Worm (Caenorhabditis elegans) whole organism, L1 larva: ENCODE measurements around the gene T25B9.4.

Source experiments
- F16B12.6 ChIP-seq: fragments of 150-350 bp; optimal IDR thresholded peaks from 2 replicates; lab custom pipeline; 2014; ENCODE audit warnings: missing biosample characterization, missing genetic modification characterization
- aha-1 ChIP-seq: fragments of 150-350 bp; optimal IDR thresholded peaks from 2 replicates; lab custom pipeline; 2014; ENCODE audit warnings: missing biosample characterization, missing genetic modification characterization
- alr-1 ChIP-seq: fragments of 200-800 bp; sonication (Bioruptor generic); optimal IDR thresholded peaks from 2 replicates; lab custom pipeline; 2018; ENCODE audit warnings: borderline replicate concordance, mild to moderate bottlenecking, missing genetic modification characterization, missing compliant biosample characterization
- aly-2 ChIP-seq: fragments of 150-350 bp; optimal IDR thresholded peaks from 2 replicates; lab custom pipeline; 2014; ENCODE audit warnings: missing biosample characterization, missing genetic modification characterization
- blmp-1 ChIP-seq: fragments of 150-350 bp; optimal IDR thresholded peaks from 2 replicates; lab custom pipeline; 2014; ENCODE audit warnings: missing biosample characterization, missing genetic modification characterization
- ceh-63 ChIP-seq: fragments of 200-800 bp; sonication (Bioruptor generic); optimal IDR thresholded peaks from 2 replicates; lab custom pipeline; 2018; ENCODE audit warnings: mild to moderate bottlenecking, missing genetic modification characterization, missing compliant biosample characterization
- ceh-8 ChIP-seq: fragments of 200-800 bp; sonication (Bioruptor generic); optimal IDR thresholded peaks from 2 replicates; lab custom pipeline; 2018; ENCODE audit warnings: mild to moderate bottlenecking, missing genetic modification characterization, moderate library complexity, missing compliant biosample characterization
- ceh-82 ChIP-seq, 3 experiments: fragments of 150-350 bp in 1 of 3; sonication (generic microtip) in 2 of 3; optimal IDR thresholded peaks; 2 replicates each; lab custom pipeline; 2014 to 2017; ENCODE audit warnings: missing biosample characterization in 3 of 3, missing genetic modification characterization in 3 of 3
- ces-1 ChIP-seq: fragments of 150-350 bp; optimal IDR thresholded peaks from 2 replicates; lab custom pipeline; 2014; ENCODE audit warnings: missing biosample characterization, missing genetic modification reagents, missing genetic modification characterization
- dsc-1 ChIP-seq: sonication (generic microtip); optimal IDR thresholded peaks from 2 replicates; lab custom pipeline; 2016; ENCODE audit warnings: mild to moderate bottlenecking, missing genetic modification characterization, missing compliant biosample characterization
- efl-1 ChIP-seq, 4 experiments: fragments of 150-350 bp; optimal IDR thresholded peaks in 3 of 4; peaks in 1 of 4; 1 replicate in 1 of 4; 2 replicates in 3 of 4; lab custom pipeline; 2014; ENCODE audit warnings: missing biosample characterization in 2 of 4, missing genetic modification characterization in 2 of 4, missing genetic modification reagents in 2 of 4
- egl-13 ChIP-seq: sonication (generic microtip); optimal IDR thresholded peaks from 2 replicates; lab custom pipeline; 2016; ENCODE audit warnings: missing genotype, missing genetic modification reagents, missing genetic modification characterization, missing compliant biosample characterization
- egl-27 ChIP-seq, 2 experiments: fragments of 150-350 bp in 1 of 2; sonication (generic microtip); optimal IDR thresholded peaks; 3 replicates each; lab custom pipeline; 2017 to 2018; ENCODE audit warnings: missing biosample characterization in 2 of 2, missing genetic modification characterization in 2 of 2, missing genetic modification reagents in 2 of 2
- elt-2 ChIP-seq: sonication (generic microtip); optimal IDR thresholded peaks from 2 replicates; lab custom pipeline; 2016; ENCODE audit warnings: missing genetic modification characterization, mild to moderate bottlenecking, inconsistent platforms, missing compliant biosample characterization, missing genetic modification reagents
- elt-3 ChIP-seq, 6 experiments: fragments of 150-350 bp in 1 of 6; sonication (generic microtip); optimal IDR thresholded peaks; 2 replicates each; lab custom pipeline; 2017 to 2018; ENCODE audit warnings: missing biosample characterization in 6 of 6, missing genetic modification characterization in 6 of 6, inconsistent platforms in 1 of 6
- ets-5 ChIP-seq: fragments of 200-800 bp; sonication (Bioruptor generic); IDR thresholded peaks from 2 replicates; pipeline ENCODE4 v1.3.6; 2022; ENCODE audit warnings: missing genetic modification characterization, missing compliant biosample characterization
- fkh-8 ChIP-seq: sonication (generic microtip); optimal IDR thresholded peaks from 2 replicates; lab custom pipeline; 2016; ENCODE audit warnings: mild to moderate bottlenecking, missing genetic modification characterization, missing compliant biosample characterization
- fos-1 ChIP-seq: fragments of 150-350 bp; optimal IDR thresholded peaks from 2 replicates; lab custom pipeline; 2014; ENCODE audit warnings: missing biosample characterization, missing genetic modification characterization
- hlh-17 ChIP-seq: fragments of 200-800 bp; sonication (Bioruptor generic); optimal IDR thresholded peaks from 2 replicates; lab custom pipeline; 2018; ENCODE audit warnings: missing genetic modification characterization, mild to moderate bottlenecking, missing compliant biosample characterization, moderate library complexity, borderline replicate concordance
- jun-1 ChIP-seq: fragments of 150-350 bp; optimal IDR thresholded peaks from 2 replicates; lab custom pipeline; 2014; ENCODE audit warnings: missing biosample characterization, missing genetic modification reagents, missing genetic modification characterization
- lin-14 ChIP-seq: fragments of 200-800 bp; sonication (Bioruptor generic); optimal IDR thresholded peaks from 2 replicates; lab custom pipeline; 2018; ENCODE audit warnings: mild to moderate bottlenecking, missing genetic modification characterization, moderate library complexity, missing compliant biosample characterization
- lsy-2 ChIP-seq, 2 experiments: fragments of 150-350 bp; optimal IDR thresholded peaks; 2 replicates each; lab custom pipeline; 2014; ENCODE audit warnings: missing biosample characterization in 2 of 2, missing genetic modification characterization in 2 of 2
- mab-9 ChIP-seq: fragments of 200-800 bp; sonication (Bioruptor generic); IDR thresholded peaks from 2 replicates; pipeline ENCODE4 v1.3.6; 2022; ENCODE audit warnings: missing genetic modification reagents, missing genetic modification characterization, missing compliant biosample characterization
- mef-2 ChIP-seq: fragments of 150-350 bp; optimal IDR thresholded peaks from 2 replicates; lab custom pipeline; 2014; ENCODE audit warnings: missing biosample characterization, missing genetic modification characterization
- nhr-20 ChIP-seq: sonication (generic microtip); optimal IDR thresholded peaks from 2 replicates; lab custom pipeline; 2016; ENCODE audit warnings: mild to moderate bottlenecking, missing genetic modification characterization, missing compliant biosample characterization
- nhr-28 ChIP-seq: fragments of 150-350 bp; optimal IDR thresholded peaks from 2 replicates; lab custom pipeline; 2014; ENCODE audit warnings: missing biosample characterization, missing genetic modification characterization
- nhr-47 ChIP-seq: sonication (generic microtip); optimal IDR thresholded peaks from 2 replicates; lab custom pipeline; 2016; ENCODE audit warnings: mild to moderate bottlenecking, missing genetic modification characterization, moderate library complexity, missing compliant biosample characterization
- nhr-71 ChIP-seq: sonication (generic microtip); optimal IDR thresholded peaks from 2 replicates; lab custom pipeline; 2016; ENCODE audit warnings: mild to moderate bottlenecking, missing genetic modification characterization, moderate library complexity, missing compliant biosample characterization
- nhr-84 ChIP-seq: sonication (generic microtip); optimal IDR thresholded peaks from 2 replicates; lab custom pipeline; 2017; ENCODE audit warnings: missing biosample characterization, missing genetic modification characterization
- nhr-85 ChIP-seq: sonication (generic microtip); peaks from one replicate; lab custom pipeline; 2016; ENCODE audit warnings: missing genetic modification characterization, inconsistent platforms, missing compliant biosample characterization
- pax-3 ChIP-seq: fragments of 200-800 bp; sonication (Bioruptor generic); optimal IDR thresholded peaks from 2 replicates; lab custom pipeline; 2018; ENCODE audit warnings: mild to moderate bottlenecking, missing genetic modification characterization, moderate library complexity, missing compliant biosample characterization
- pqm-1 ChIP-seq: sonication (generic microtip); optimal IDR thresholded peaks from 3 replicates; lab custom pipeline; 2017; ENCODE audit warnings: missing biosample characterization, missing genetic modification characterization
- snu-23 ChIP-seq: sonication (generic microtip); optimal IDR thresholded peaks from 2 replicates; lab custom pipeline; 2016; ENCODE audit warnings: missing genetic modification characterization, missing compliant biosample characterization
- sox-4 ChIP-seq: sonication (generic microtip); optimal IDR thresholded peaks from 2 replicates; lab custom pipeline; 2016; ENCODE audit warnings: missing genetic modification characterization, missing compliant biosample characterization
- zip-4 ChIP-seq: fragments of 200-800 bp; sonication (Bioruptor generic); optimal IDR thresholded peaks from 2 replicates; lab custom pipeline; 2018; ENCODE audit warnings: mild to moderate bottlenecking, missing genetic modification characterization, moderate library complexity, missing compliant biosample characterization

The T25B9.4 gene

DNA sequence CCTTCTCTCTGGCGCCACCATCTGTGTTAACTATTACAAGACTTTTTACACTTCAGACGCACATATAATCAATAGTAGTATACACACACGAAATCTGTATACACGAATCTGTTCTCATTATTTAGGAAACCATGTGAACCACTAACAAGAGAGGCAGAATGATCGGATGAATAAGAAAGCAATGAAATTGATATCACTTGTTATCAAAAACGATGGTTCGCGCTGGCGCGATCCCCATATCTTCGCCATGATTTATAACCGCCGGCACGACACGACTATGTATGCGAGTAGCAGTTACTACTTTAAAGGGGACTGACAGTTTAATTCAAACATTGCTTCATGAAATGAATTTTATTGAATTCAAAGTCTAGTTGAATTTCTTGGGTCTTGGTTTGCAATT lies 23.8 kb upstream of the T25B9.4 start:
- TF ChIP-seq jun-1 (tag; lab: Kevin White, UChicago) (no peak), lsy-2 (tag; optimal IDR thresholded peaks at IDR 0.05; lab: Kevin White, UChicago) (no peak), nhr-20 (tag; lab: Kevin White, UChicago) (peak; percentile 4), nhr-28 (no peak), egl-13 (no peak), egl-27 (tag; optimal IDR thresholded peaks at IDR 0.05; lab: Kevin White, UChicago) (no peak), elt-3 (tag; optimal IDR thresholded peaks at IDR 0.05; lab: Kevin White, UChicago) (peak in 3 of 6 experiments; percentile 24 to 83 (median 34)), nhr-71 (tag; lab: Kevin White, UChicago) (peak; percentile 2), efl-1 (optimal IDR thresholded peaks at IDR 0.05; lab: Kevin White, UChicago) (no peak), efl-1 (GFP tag; optimal IDR thresholded peaks at IDR 0.05 in 1 of 2; lab: Kevin White, UChicago) (peak in 1 of 2 experiments; percentile 2), snu-23 (peak; percentile 18), nhr-85 (tag; lab: Kevin White, UChicago) (peak; percentile 15), lin-14 (GFP tag; lab: Kevin White, UChicago) (peak; percentile 8), ceh-82 (tag; optimal IDR thresholded peaks at IDR 0.05; lab: Kevin White, UChicago) (no peak), blmp-1 (tag; lab: Kevin White, UChicago) (peak; percentile 74), nhr-47 (tag; lab: Kevin White, UChicago) (no peak), mab-9 (GFP tag; lab: Robert Waterston, UW) (no peak), ces-1 (no peak)

DNA sequence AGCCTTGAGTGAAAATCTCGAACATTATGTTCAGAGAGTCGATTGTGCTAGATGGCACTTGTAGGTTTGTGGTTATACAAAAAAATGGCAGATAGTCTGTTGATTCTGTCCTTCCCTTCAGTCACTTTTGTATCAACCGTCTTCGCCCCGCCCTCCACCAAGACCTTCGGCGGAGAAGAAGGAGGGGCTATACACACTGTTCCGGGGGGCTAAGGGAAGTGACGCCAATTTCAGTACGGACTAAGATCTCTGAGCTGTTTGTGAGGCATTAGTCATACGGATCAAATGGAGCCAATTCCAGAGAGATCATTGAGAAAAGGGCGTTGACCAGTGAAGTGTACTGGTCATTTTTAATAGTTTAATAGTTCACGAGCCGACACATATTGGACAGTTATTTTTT lies 23.1 kb upstream of the T25B9.4 start, which contains the start of gene swt-3:
Gene swt-3 (minus strand): TSS at position 101 of the 400 bp plus-strand sequence.
- TF ChIP-seq fkh-8 (tag; lab: Kevin White, UChicago): no peak
- no peak for TF ChIP-seq ces-1
- TF ChIP-seq ceh-8 (GFP tag; lab: Kevin White, UChicago): no peak
- no peak for TF ChIP-seq fos-1 (tag; lab: Kevin White, UChicago)
- TF ChIP-seq zip-4 (GFP tag; lab: Kevin White, UChicago): no peak
- no peak for TF ChIP-seq sox-4 (tag; lab: Kevin White, UChicago)
- no peak for TF ChIP-seq nhr-84
- no peak for TF ChIP-seq dsc-1 (tag; lab: Kevin White, UChicago)
- TF ChIP-seq pqm-1 (tag; lab: Kevin White, UChicago): no peak
- TF ChIP-seq elt-2 (tag; lab: Kevin White, UChicago): no peak
- TF ChIP-seq ets-5 (GFP tag; lab: Robert Waterston, UW): no peak
- no peak for TF ChIP-seq aha-1 (tag; lab: Kevin White, UChicago)
- no peak for TF ChIP-seq pax-3
- no peak for TF ChIP-seq ceh-63 (GFP tag; lab: Kevin White, UChicago)
- TF ChIP-seq nhr-85 (tag; lab: Kevin White, UChicago): no peak
- TF ChIP-seq hlh-17 (GFP tag; lab: Kevin White, UChicago): no peak
- no peak for TF ChIP-seq mab-9 (GFP tag; lab: Robert Waterston, UW)

DNA sequence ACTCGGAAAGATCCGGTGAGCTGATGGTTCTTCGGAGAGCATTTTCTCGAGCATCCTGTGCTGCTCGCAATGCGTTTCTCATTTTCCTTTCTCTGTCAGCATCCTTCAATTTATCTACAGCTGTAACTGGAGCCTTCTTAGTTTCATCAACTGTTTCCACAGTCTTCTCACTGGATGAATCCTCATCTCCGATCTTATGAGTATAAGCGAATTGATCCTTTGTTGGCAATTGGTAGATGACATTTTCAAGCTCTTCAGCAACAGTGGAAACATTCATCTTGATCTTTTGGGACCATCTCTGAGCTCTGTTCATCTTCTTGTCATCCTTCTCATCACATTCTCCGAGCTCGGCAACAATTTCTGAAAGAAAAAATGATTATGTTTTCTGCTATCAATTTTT lies 21.8 kb upstream of the T25B9.4 start:
- TF ChIP-seq mef-2 (tag; lab: Kevin White, UChicago) (no peak), alr-1 (tag; lab: Kevin White, UChicago) (no peak), pqm-1 (tag; lab: Kevin White, UChicago) (no peak)
- TF ChIP-seq, all 84 proteins: peak for 0

DNA sequence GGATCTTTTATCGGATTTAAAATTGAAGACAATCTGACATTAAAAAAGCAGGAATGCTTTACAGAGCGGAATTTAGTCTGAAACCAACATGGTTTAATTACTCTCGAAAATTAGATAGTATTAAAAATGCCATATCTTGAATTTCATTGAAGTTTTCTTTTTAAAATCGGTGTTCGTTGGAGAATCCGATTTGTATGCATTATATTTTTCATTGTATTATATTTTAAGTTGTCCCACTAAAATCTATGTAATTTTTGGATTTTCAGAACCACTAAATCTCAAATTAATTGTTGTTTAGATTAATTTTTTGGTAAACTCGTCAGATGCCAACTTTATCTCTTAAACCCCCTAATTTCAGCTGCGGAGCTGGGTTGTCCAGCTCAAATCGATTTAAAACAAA lies 21.1 kb upstream of the T25B9.4 start:
- TF ChIP-seq nhr-85 (tag; lab: Kevin White, UChicago) (peak; percentile 39), F16B12.6 (no peak), aly-2 (tag; lab: Kevin White, UChicago) (peak; percentile 17)
